Worm (Caenorhabditis elegans) whole organism, midembryonic: ENCODE measurements around the gene txdc-12.2.

Experiments
- flt-1 ChIP-seq: fragments of 200-800 bp; sonication (Bioruptor generic); IDR thresholded peaks from 2 replicates; pipeline ENCODE4 v1.3.6; 2022; ENCODE audit warnings: missing genetic modification characterization, missing compliant biosample characterization
- klf-2 ChIP-seq: fragments of 200-800 bp; sonication (Bioruptor generic); conservative IDR thresholded peaks from 2 replicates; pipeline ENCODE4 v1.3.6; 2022; ENCODE audit warnings: missing genetic modification reagents, missing genetic modification characterization, missing compliant biosample characterization
- ztf-29 ChIP-seq: fragments of 200-800 bp; sonication (Bioruptor generic); IDR thresholded peaks from 2 replicates; pipeline ENCODE4 v1.3.6; 2022; ENCODE audit warnings: missing genetic modification reagents, missing genetic modification characterization, missing compliant biosample characterization

ce11 chrX:2051602-2052001 lies 22.6 kb upstream of the txdc-12.2 start, which contains the start of gene Y102A11A.1:
- no peak for TF ChIP-seq ztf-29 (GFP tag; lab: Robert Waterston, UW)
- TF ChIP-seq flt-1 (GFP tag; lab: Robert Waterston, UW), result no peak
- no peak for TF ChIP-seq klf-2 (GFP tag; lab: Robert Waterston, UW)
